Fruit fly (Drosophila melanogaster) whole organism: ENCODE measurements around the gene png.

Experiments
- CG8478 ChIP-seq: fragments of >200 bp; optimal IDR thresholded peaks from 2 replicates; lab custom pipeline; 2018; ENCODE audit warnings: inconsistent platforms
- Dll ChIP-seq: fragments of >200 bp; optimal IDR thresholded peaks from 2 replicates; lab custom pipeline; 2017
- EcR ChIP-seq, 2 experiments: fragments of >200 bp; optimal IDR thresholded peaks; 2 replicates each; lab custom pipeline; 2017; ENCODE audit warnings: missing biosample characterization in 2 of 2, missing genetic modification characterization in 2 of 2, missing genetic modification reagents in 2 of 2
- pan ChIP-seq: fragments of >200 bp; optimal IDR thresholded peaks from 2 replicates; lab custom pipeline; 2017
- psq ChIP-seq: fragments of >200 bp; optimal IDR thresholded peaks from 2 replicates; lab custom pipeline; 2017
- usp ChIP-seq: fragments of >200 bp; optimal IDR thresholded peaks from 2 replicates; lab custom pipeline; 2017; ENCODE audit warnings: missing biosample characterization, missing genetic modification characterization, mixed read lengths

The png gene

DNA sequence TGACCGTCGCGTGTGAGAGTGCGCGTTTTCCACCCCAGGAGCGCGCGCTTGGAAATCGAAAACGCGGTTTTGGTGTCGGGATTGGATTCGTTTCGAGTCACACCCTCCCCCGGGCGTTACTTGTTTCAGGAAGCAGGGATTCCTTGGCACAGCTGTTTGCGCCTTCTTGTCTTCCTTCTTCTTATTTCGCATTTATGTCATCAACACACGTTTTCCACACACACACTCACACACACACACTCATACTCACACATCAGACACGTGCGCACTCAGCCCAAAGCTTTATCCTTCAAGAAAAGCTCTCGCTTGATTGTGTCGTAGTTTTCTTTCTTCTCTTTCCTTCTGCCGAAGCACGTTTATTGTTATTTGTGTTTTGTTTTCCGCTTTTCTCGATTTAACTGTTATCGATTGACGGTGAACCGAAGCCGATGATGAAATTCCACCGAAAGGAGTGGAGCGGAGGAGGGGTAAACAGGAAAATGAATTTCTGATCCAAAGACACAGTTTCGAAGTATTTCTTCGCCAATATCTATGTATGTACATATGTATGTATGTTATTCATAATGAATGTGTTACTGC, 24.1 kb upstream of the png start:
- TF ChIP-seq psq (lab: Kevin White, UChicago) = no peak
- no peak for TF ChIP-seq Dll (lab: Kevin White, UChicago)
- no peak for TF ChIP-seq EcR (GFP tag; optimal IDR thresholded peaks at IDR 0.05; lab: Kevin White, UChicago)
- TF ChIP-seq CG8478 = no peak
- no peak for TF ChIP-seq usp
- TF ChIP-seq pan = no peak

- TF ChIP-seq CG8478 (no peak), usp (no peak), EcR (GFP tag; optimal IDR thresholded peaks at IDR 0.05; lab: Kevin White, UChicago) (no peak), psq (lab: Kevin White, UChicago) (no peak), pan (no peak), Dll (lab: Kevin White, UChicago) (peak; percentile 4)
Measured at dm6 chrX:1380350-1381060, 23.1 kb upstream of the png start, which contains the start of the genes CG3719 and CG32813. Gene CG3719, minus strand, starts transcription at chrX:1380480. Gene CG32813, plus strand, starts transcription at chrX:1380914.

dm6 chrX:1379692-1380349, 22.4 kb upstream of the png start:
- TF ChIP-seq Dll (lab: Kevin White, UChicago) = no peak
- no peak for TF ChIP-seq psq (lab: Kevin White, UChicago)
- TF ChIP-seq CG8478 = no peak
- TF ChIP-seq usp = no peak
- TF ChIP-seq EcR (GFP tag; optimal IDR thresholded peaks at IDR 0.05; lab: Kevin White, UChicago) = no peak

DNA sequence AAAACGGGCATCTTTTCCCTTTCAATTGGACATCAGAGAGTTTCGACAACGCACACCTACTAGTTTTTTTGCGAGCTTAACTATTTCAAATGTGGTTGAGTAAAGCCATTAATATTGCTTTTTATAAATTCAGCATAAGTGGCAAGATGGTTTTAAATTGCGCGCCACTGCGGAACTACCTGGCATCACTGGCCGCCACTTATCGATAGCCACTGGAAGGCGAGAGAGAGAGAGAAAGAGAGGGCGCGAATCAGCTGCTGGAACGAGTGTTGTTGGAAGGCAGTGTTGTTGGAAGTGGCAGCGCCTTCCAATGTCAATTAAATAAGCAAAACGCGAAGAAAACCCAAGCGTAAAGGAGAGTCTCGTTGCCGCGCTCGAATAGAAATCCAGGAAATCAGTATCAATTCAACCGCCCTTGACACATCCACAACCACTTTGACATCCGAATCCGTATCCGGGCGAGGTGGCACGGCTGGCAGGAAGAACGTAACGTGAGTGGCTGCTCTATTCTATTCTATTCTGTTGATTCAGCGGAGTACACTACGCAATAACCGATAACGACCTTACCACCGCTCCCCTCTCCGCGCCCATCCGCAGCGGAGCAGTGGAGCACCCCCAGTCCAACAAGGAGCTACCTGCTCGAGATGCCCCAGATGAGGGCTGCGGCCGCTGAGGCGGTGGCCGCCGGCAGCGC, 18.0 kb upstream of the png start, which contains the start of gene AMPKalpha:
Gene AMPKalpha, plus strand, starts transcription at position 272 of the 694 bp plus-strand sequence.
- no peak for TF ChIP-seq pan
- TF ChIP-seq CG8478 = no peak
- no peak for TF ChIP-seq Dll (lab: Kevin White, UChicago)
- no peak for TF ChIP-seq EcR (GFP tag; optimal IDR thresholded peaks at IDR 0.05; lab: Kevin White, UChicago)
- TF ChIP-seq usp = no peak
- no peak for TF ChIP-seq psq (lab: Kevin White, UChicago)

dm6 chrX:1372667-1373066, 15.3 kb upstream of the png start:
- TF ChIP-seq CG8478 (no peak), EcR (GFP tag; optimal IDR thresholded peaks at IDR 0.05; lab: Kevin White, UChicago) (no peak)

DNA sequence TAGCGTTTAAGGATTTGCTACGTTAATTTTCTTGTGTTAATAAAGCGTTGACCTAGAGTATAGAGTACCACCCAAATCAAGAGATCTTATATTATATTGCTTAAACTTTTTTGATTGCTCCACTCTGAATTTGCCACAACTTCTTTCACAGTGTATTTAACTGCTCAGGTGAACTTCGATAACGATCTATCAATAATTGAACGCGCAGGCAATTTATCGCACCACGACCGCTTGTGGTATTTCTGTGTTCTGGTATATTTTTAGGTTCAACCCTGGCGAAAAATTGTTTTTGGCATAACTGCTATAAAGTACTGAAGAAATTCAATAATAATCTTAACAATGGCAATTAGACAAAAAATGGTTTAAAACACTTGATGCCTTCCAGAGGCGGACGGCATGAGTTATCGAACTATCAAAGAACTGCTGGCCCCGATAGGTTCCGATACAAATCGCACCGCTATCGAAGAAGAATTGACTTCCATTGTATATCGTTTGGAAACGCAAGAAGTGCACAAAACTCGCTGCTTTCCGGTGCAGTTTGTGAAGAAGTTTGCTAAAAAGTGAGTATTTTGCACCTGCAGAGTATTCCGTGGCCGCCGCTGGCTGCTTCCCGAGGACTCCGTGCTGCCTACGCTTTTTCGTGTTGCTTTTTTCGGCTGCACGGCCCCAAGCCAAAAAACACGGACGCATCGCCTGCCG, 12.9 kb upstream of the png start, which contains the start of gene ssx:
Gene ssx, plus strand, starts transcription at position 477 of the 699 bp plus-strand sequence.
- TF ChIP-seq EcR (GFP tag; optimal IDR thresholded peaks at IDR 0.05; lab: Kevin White, UChicago) (no peak), psq (lab: Kevin White, UChicago) (no peak), usp (no peak), CG8478 (no peak), Dll (lab: Kevin White, UChicago) (no peak), pan (no peak)

DNA sequence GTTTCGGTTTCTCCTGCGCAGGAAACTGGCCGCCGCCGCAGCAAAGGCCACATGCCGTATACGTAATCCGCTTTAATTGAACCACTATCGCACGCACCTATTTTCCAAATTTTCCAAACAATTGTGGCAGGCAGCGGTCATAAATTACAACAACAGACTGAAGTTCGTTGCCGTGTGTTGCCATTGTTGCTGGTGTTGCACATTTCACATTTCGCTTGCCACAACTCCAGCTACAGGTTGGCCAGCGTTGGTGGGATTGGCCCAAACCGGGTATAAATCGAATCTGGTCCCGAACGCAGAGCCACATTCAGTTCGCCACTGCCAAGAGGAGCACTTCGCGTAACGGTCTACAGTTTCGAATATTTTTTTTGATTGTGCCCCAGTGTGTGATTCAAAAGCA, 11.5 kb upstream of the png start, which contains the start of gene CG14770:
Gene CG14770, plus strand, starts transcription at position 301 of the 400 bp plus-strand sequence.
- TF ChIP-seq CG8478 (no peak), pan (no peak), psq (lab: Kevin White, UChicago) (no peak), EcR (GFP tag; optimal IDR thresholded peaks at IDR 0.05; lab: Kevin White, UChicago) (no peak), Dll (lab: Kevin White, UChicago) (no peak), usp (no peak)

DNA sequence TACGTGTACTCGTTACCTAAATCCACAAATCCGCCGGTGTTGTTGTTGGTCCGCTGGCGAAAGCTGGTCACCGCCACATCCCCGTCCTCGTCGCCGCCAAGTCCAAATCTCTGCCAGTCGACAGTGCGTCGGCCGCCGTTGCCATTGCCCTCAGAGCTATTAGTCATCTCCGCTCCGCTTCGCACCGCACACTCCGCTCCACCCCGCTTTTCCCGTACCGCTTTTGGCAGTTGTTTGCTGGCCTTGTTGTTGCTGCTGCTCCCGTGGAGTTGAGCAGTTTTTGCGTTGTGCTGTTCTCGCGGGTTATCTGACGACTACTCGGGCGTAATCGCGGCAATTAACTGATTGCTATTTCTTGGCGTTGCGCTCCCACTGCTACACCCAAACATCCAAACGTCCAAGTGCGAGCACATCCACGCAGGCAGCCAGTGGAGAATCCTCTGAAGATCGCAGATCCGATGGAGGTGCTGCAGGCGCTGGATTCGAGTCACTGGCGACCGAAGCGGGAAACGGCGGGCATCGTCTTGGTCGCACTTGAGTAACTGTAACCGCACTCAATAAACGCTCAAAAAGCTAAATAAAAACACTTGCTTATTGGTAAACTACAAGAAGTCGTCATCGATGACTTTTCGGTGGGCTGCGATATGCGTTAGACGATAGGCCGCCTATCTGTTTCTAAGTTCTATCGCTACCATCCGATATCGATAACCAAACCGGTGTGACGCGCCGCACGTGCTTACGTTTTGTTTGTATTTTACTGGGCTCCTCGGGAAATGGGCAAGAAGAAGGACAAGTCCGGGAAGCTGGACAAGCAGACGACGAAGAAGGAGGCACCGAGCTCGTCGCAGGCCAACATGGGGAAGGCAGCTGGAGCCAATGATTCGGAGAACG, 3.8 kb downstream of the png start, which contains the start of the genes CG12773 and CG11417:
Gene CG12773, minus strand, starts transcription at position 660 of the 891 bp plus-strand sequence.
Gene CG11417, plus strand, starts transcription at position 693 of the 891 bp plus-strand sequence.
- TF ChIP-seq pan (no peak), CG8478 (no peak), psq (lab: Kevin White, UChicago) (no peak), Dll (lab: Kevin White, UChicago) (no peak), usp (no peak), EcR (GFP tag; optimal IDR thresholded peaks at IDR 0.05; lab: Kevin White, UChicago) (no peak)

dm6 chrX:1349255-1349654, 8.1 kb downstream of the png start, which contains the start of gene MTPAP:
Gene MTPAP, minus strand, starts transcription at chrX:1349357.
- TF ChIP-seq pan (no peak), Dll (lab: Kevin White, UChicago) (no peak), CG8478 (no peak), usp (no peak), EcR (GFP tag; optimal IDR thresholded peaks at IDR 0.05; lab: Kevin White, UChicago) (no peak), psq (lab: Kevin White, UChicago) (no peak)

dm6 chrX:1346833-1347232, 10.6 kb downstream of the png start:
- TF ChIP-seq EcR (GFP tag; optimal IDR thresholded peaks at IDR 0.05; lab: Kevin White, UChicago) = no peak
- no peak for TF ChIP-seq pan
- no peak for TF ChIP-seq psq (lab: Kevin White, UChicago)
- no peak for TF ChIP-seq Dll (lab: Kevin White, UChicago)
- no peak for TF ChIP-seq CG8478
- no peak for TF ChIP-seq usp
